Fruit fly (Drosophila melanogaster) whole organism, embryonic: Measurements from ENCODE around the gene Phyhd1.

Experiments
- Adf1 ChIP-seq: fragments of 200-800 bp; sonication (Bioruptor generic); IDR thresholded peaks from 2 replicates; pipeline ENCODE4 v1.3.6; 2022; ENCODE audit warnings: missing biosample characterization, missing genetic modification characterization
- Atf-2 ChIP-seq: fragments of 200-800 bp; sonication (Bioruptor generic); optimal IDR thresholded peaks from 2 replicates; lab custom pipeline; 2016; ENCODE audit warnings: missing biosample characterization, missing genetic modification characterization
- Atf3 ChIP-seq: fragments of 200-800 bp; sonication (Bioruptor generic); optimal IDR thresholded peaks from 3 replicates; lab custom pipeline; 2016; ENCODE audit warnings: missing biosample characterization, missing genetic modification characterization
- CG12219 ChIP-seq: fragments of 200-800 bp; sonication (Bioruptor generic); optimal IDR thresholded peaks from 3 replicates; lab custom pipeline; 2018; ENCODE audit warnings: missing biosample characterization, mild to moderate bottlenecking, missing genetic modification characterization
- CG1233 ChIP-seq: fragments of 200-800 bp; sonication (Bioruptor generic); optimal IDR thresholded peaks from 4 replicates; lab custom pipeline; 2018; ENCODE audit warnings: missing biosample characterization, mild to moderate bottlenecking, missing genetic modification characterization
- CG12769 ChIP-seq: fragments of 200-800 bp; sonication (Bioruptor generic); optimal IDR thresholded peaks from 2 replicates; lab custom pipeline; 2019; ENCODE audit warnings: missing biosample characterization, mild to moderate bottlenecking, missing genetic modification characterization, moderate library complexity
- CG13624 ChIP-seq: fragments of 200-800 bp; sonication (Bioruptor generic); optimal IDR thresholded peaks from 2 replicates; lab custom pipeline; 2016; ENCODE audit warnings: missing biosample characterization, missing genetic modification characterization
- CG15011 ChIP-seq: fragments of 200-800 bp; sonication (Bioruptor generic); optimal IDR thresholded peaks from 3 replicates; lab custom pipeline; 2018; ENCODE audit warnings: missing biosample characterization, mild to moderate bottlenecking, missing genetic modification characterization
- CG15073 ChIP-seq: fragments of 200-800 bp; sonication (Bioruptor generic); optimal IDR thresholded peaks from 2 replicates; lab custom pipeline; 2016; ENCODE audit warnings: missing biosample characterization, missing genetic modification characterization
- CG16813 ChIP-seq: fragments of 200-800 bp; sonication (Bioruptor generic); IDR thresholded peaks from 3 replicates; pipeline ENCODE4 v1.3.6; 2022; ENCODE audit warnings: missing biosample characterization, missing genetic modification characterization; ENCODE audit not compliant: partially characterized antibody
- CG2889 ChIP-seq: fragments of 200-800 bp; sonication (Bioruptor generic); IDR thresholded peaks from 3 replicates; pipeline ENCODE4 v1.3.6; 2022; ENCODE audit warnings: missing biosample characterization, missing genetic modification characterization
- CG31388 ChIP-seq: fragments of 200-800 bp; sonication (Bioruptor generic); optimal IDR thresholded peaks from 2 replicates; lab custom pipeline; 2016; ENCODE audit warnings: missing biosample characterization, missing genetic modification characterization
- CG3281 ChIP-seq: fragments of 200-800 bp; sonication (Bioruptor generic); optimal IDR thresholded peaks from 3 replicates; lab custom pipeline; 2017; ENCODE audit warnings: missing biosample characterization, mild to moderate bottlenecking, missing genetic modification characterization
- CG3838 ChIP-seq: fragments of 200-800 bp; sonication (Bioruptor generic); optimal IDR thresholded peaks from 3 replicates; lab custom pipeline; 2016; ENCODE audit warnings: missing biosample characterization, missing genetic modification characterization
- CG4820 ChIP-seq: fragments of 200-800 bp; sonication (Bioruptor generic); optimal IDR thresholded peaks from 3 replicates; lab custom pipeline; 2016; ENCODE audit warnings: missing biosample characterization, missing genetic modification characterization
- CG5953 ChIP-seq: fragments of 200-800 bp; sonication (Bioruptor generic); IDR thresholded peaks from 2 replicates; pipeline ENCODE4 v1.3.6; 2022; ENCODE audit warnings: missing biosample characterization, missing genetic modification characterization
- CG7271 ChIP-seq: fragments of 200-800 bp; sonication (Bioruptor generic); optimal IDR thresholded peaks from 2 replicates; lab custom pipeline; 2018; ENCODE audit warnings: missing biosample characterization, mild to moderate bottlenecking, missing genetic modification characterization, moderate library complexity
- CG7372 ChIP-seq: fragments of 200-800 bp; sonication (Bioruptor generic); IDR thresholded peaks from 2 replicates; pipeline ENCODE4 v1.3.6; 2022; ENCODE audit warnings: missing biosample characterization, missing genetic modification characterization
- CHES-1-like ChIP-seq: fragments of 200-800 bp; sonication (Bioruptor generic); optimal IDR thresholded peaks from 2 replicates; lab custom pipeline; 2016; ENCODE audit warnings: missing biosample characterization, missing genetic modification characterization
- Camta ChIP-seq: fragments of 200-800 bp; sonication (Bioruptor generic); optimal IDR thresholded peaks from 2 replicates; lab custom pipeline; 2016; ENCODE audit warnings: missing biosample characterization, missing genetic modification characterization
- D19A ChIP-seq: fragments of 200-800 bp; optimal IDR thresholded peaks from 3 replicates; lab custom pipeline; 2019; ENCODE audit warnings: missing biosample characterization, mild to moderate bottlenecking, missing genetic modification characterization, moderate library complexity
- Dp ChIP-seq: fragments of 200-800 bp; sonication (Bioruptor generic); optimal IDR thresholded peaks from 2 replicates; lab custom pipeline; 2018; ENCODE audit warnings: missing biosample characterization, mild to moderate bottlenecking, missing genetic modification characterization, moderate library complexity
- Ets97D ChIP-seq: fragments of 200-800 bp; sonication (Bioruptor generic); optimal IDR thresholded peaks from 3 replicates; lab custom pipeline; 2016; ENCODE audit warnings: missing biosample characterization, missing genetic modification characterization
- Hand ChIP-seq: fragments of 200-800 bp; sonication (Bioruptor generic); optimal IDR thresholded peaks from 2 replicates; lab custom pipeline; 2017; ENCODE audit warnings: mild to moderate bottlenecking, missing biosample characterization, missing genetic modification reagents, missing genetic modification characterization
- Meics ChIP-seq: fragments of 200-800 bp; sonication (Bioruptor generic); optimal IDR thresholded peaks from 2 replicates; lab custom pipeline; 2017; ENCODE audit warnings: missing biosample characterization, mild to moderate bottlenecking, missing genetic modification characterization
- Myb ChIP-seq: fragments of 200-800 bp; sonication (Bioruptor generic); optimal IDR thresholded peaks from 2 replicates; lab custom pipeline; 2016; ENCODE audit warnings: missing biosample characterization, missing genetic modification characterization
- NFAT ChIP-seq: fragments of 200-800 bp; sonication (Bioruptor generic); IDR thresholded peaks from 2 replicates; pipeline ENCODE4 v1.3.6; 2022; ENCODE audit warnings: missing biosample characterization, missing genetic modification characterization
- Rfx ChIP-seq: fragments of 200-800 bp; sonication (Bioruptor generic); IDR thresholded peaks from 2 replicates; pipeline ENCODE4 v1.3.6; 2022; ENCODE audit warnings: missing biosample characterization, missing genetic modification characterization
- Sox100B ChIP-seq: fragments of 200-800 bp; sonication (Bioruptor generic); optimal IDR thresholded peaks from 3 replicates; lab custom pipeline; 2018; ENCODE audit warnings: missing biosample characterization, mild to moderate bottlenecking, missing genetic modification characterization
- Usf ChIP-seq: fragments of 200-800 bp; sonication (Bioruptor generic); optimal IDR thresholded peaks from 2 replicates; lab custom pipeline; 2017; ENCODE audit warnings: missing genotype, missing biosample characterization, missing genetic modification characterization
- Xrp1 ChIP-seq: fragments of 200-800 bp; sonication (Bioruptor generic); IDR thresholded peaks from 2 replicates; pipeline ENCODE4 v1.3.6; 2022; ENCODE audit warnings: missing biosample characterization, missing genetic modification characterization
- aop ChIP-seq: fragments of 200-800 bp; sonication (Bioruptor generic); IDR thresholded peaks from 2 replicates; pipeline ENCODE4 v1.3.6; 2022; ENCODE audit warnings: missing biosample characterization, missing genetic modification characterization
- az2 ChIP-seq: fragments of 200-800 bp; sonication (Bioruptor generic); optimal IDR thresholded peaks from 3 replicates; lab custom pipeline; 2016; ENCODE audit warnings: missing biosample characterization, missing genetic modification characterization
- bab2 ChIP-seq: fragments of 200-800 bp; sonication (Bioruptor generic); optimal IDR thresholded peaks from 2 replicates; lab custom pipeline; 2016; ENCODE audit warnings: missing biosample characterization, missing genetic modification characterization
- chinmo ChIP-seq: fragments of 200-800 bp; sonication (Bioruptor generic); IDR thresholded peaks from 4 replicates; pipeline ENCODE4 v1.3.6; 2022; ENCODE audit warnings: missing biosample characterization, missing genetic modification characterization; ENCODE audit not compliant: partially characterized antibody
- dm ChIP-seq: fragments of 200-800 bp; sonication (Bioruptor generic); optimal IDR thresholded peaks from 3 replicates; lab custom pipeline; 2016; ENCODE audit warnings: missing biosample characterization, missing genetic modification characterization
- dmrt99B ChIP-seq: fragments of 200-800 bp; sonication (Bioruptor generic); optimal IDR thresholded peaks from 2 replicates; lab custom pipeline; 2018; ENCODE audit warnings: missing biosample characterization, mild to moderate bottlenecking, missing genetic modification characterization, moderate library complexity
- gem ChIP-seq: fragments of 200-800 bp; sonication (Bioruptor generic); optimal IDR thresholded peaks from 2 replicates; lab custom pipeline; 2019; ENCODE audit warnings: missing biosample characterization, mild to moderate bottlenecking, missing genetic modification characterization, moderate library complexity
- jumu ChIP-seq: fragments of 200-800 bp; sonication (Bioruptor generic); optimal IDR thresholded peaks from 3 replicates; lab custom pipeline; 2016; ENCODE audit warnings: missing biosample characterization, missing genetic modification characterization
- kah ChIP-seq: fragments of 200-800 bp; sonication (Bioruptor generic); optimal IDR thresholded peaks from 2 replicates; lab custom pipeline; 2018; ENCODE audit warnings: missing biosample characterization, mild to moderate bottlenecking, missing genetic modification characterization
- onecut ChIP-seq: fragments of 200-800 bp; sonication (Bioruptor generic); IDR thresholded peaks from 2 replicates; pipeline ENCODE4 v1.3.6; 2022; ENCODE audit warnings: missing biosample characterization, missing genetic modification characterization
- pho ChIP-seq: fragments of 200-800 bp; sonication (Bioruptor generic); optimal IDR thresholded peaks from 2 replicates; lab custom pipeline; 2016; ENCODE audit warnings: missing biosample characterization, missing genetic modification characterization
- run ChIP-seq: fragments of 200-800 bp; sonication (Bioruptor generic); optimal IDR thresholded peaks from 3 replicates; lab custom pipeline; 2018; ENCODE audit warnings: missing biosample characterization, mild to moderate bottlenecking, missing genetic modification characterization
- schlank ChIP-seq: fragments of 200-800 bp; sonication (Bioruptor generic); optimal IDR thresholded peaks from 2 replicates; lab custom pipeline; 2018; ENCODE audit warnings: missing biosample characterization, mild to moderate bottlenecking, missing genetic modification characterization
- sd ChIP-seq: fragments of 200-800 bp; sonication (Bioruptor generic); optimal IDR thresholded peaks from 3 replicates; lab custom pipeline; 2018; ENCODE audit warnings: missing biosample characterization, mild to moderate bottlenecking, missing genetic modification characterization, moderate library complexity
- slou ChIP-seq: fragments of 200-800 bp; sonication (Bioruptor generic); optimal IDR thresholded peaks from 3 replicates; lab custom pipeline; 2016; ENCODE audit warnings: missing biosample characterization, missing genetic modification characterization
- slp2 ChIP-seq: fragments of 200-800 bp; sonication (Bioruptor generic); optimal IDR thresholded peaks from 2 replicates; lab custom pipeline; 2016; ENCODE audit warnings: missing biosample characterization, missing genetic modification characterization
- so ChIP-seq: fragments of 200-800 bp; sonication (Bioruptor generic); IDR thresholded peaks from 3 replicates; pipeline ENCODE4 v1.3.6; 2022; ENCODE audit warnings: missing biosample characterization, missing genetic modification characterization
- sob ChIP-seq: fragments of 200-800 bp; sonication (Bioruptor generic); IDR thresholded peaks from 2 replicates; pipeline ENCODE4 v1.3.6; 2022; ENCODE audit warnings: missing biosample characterization, missing genetic modification characterization
- tgo ChIP-seq: fragments of 200-800 bp; sonication (Bioruptor generic); IDR thresholded peaks from 3 replicates; pipeline ENCODE4 v1.3.6; 2022; ENCODE audit warnings: missing biosample characterization, missing genetic modification characterization
- vnd ChIP-seq: fragments of 200-800 bp; sonication (Bioruptor generic); IDR thresholded peaks from 3 replicates; pipeline ENCODE4 v1.3.6; 2022; ENCODE audit warnings: missing biosample characterization, missing genetic modification characterization; ENCODE audit not compliant: partially characterized antibody
- zen ChIP-seq: fragments of 200-800 bp; sonication (Bioruptor generic); optimal IDR thresholded peaks from 3 replicates; lab custom pipeline; 2018; ENCODE audit warnings: missing biosample characterization, mild to moderate bottlenecking, missing genetic modification characterization, moderate library complexity
- zfh2 ChIP-seq: fragments of 200-800 bp; sonication (Bioruptor generic); optimal IDR thresholded peaks from 2 replicates; lab custom pipeline; 2016; ENCODE audit warnings: missing biosample characterization, missing genetic modification characterization

Gene Phyhd1

DNA sequence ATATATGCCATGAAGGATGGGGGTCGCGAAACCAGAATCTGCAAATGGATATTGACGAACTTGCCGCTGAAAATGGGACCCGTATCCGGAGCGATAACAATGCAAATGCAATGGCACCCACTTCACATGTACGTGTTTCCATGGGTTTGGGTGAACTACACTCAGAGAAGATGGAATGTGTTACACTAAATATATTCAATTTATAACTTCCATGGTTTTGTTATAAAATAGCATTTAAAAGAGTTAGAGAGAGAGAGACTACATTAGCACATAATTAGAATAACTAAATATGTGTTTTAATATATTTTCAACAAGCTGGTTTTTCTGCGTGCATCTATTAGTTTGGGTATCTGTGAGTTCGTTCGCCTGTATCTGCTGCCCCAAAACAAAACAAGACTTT is 52.5 kb downstream of the Phyhd1 start (continued):
- TF ChIP-seq CG3838 (GFP tag; lab: Kevin White, UChicago) (no peak), CG3281 (GFP tag; lab: Kevin White, UChicago) (no peak), dmrt99B (peak; percentile 52), slou (GFP tag; lab: Kevin White, UChicago) (no peak), run (tag; lab: Kevin White, UChicago) (no peak), kah (GFP tag; lab: Kevin White, UChicago) (no peak), CG15073 (no peak), Camta (GFP tag; lab: Kevin White, UChicago) (no peak), az2 (peak; percentile 47), CG5953 (GFP tag; lab: Robert Waterston, UW) (no peak), CG2889 (no peak), zen (tag; lab: Kevin White, UChicago) (peak; percentile 65), gem (tag; lab: Kevin White, UChicago) (peak; percentile 67), pho (GFP tag; lab: Kevin White, UChicago) (no peak), Sox100B (GFP tag; lab: Kevin White, UChicago) (no peak), CG4820 (GFP tag; lab: Kevin White, UChicago) (peak; percentile 57), CHES-1-like (no peak), Rfx (GFP tag; lab: Robert Waterston, UW) (no peak), jumu (GFP tag; lab: Kevin White, UChicago) (no peak), bab2 (GFP tag; lab: Kevin White, UChicago) (no peak), sob (GFP tag; lab: Robert Waterston, UW) (no peak), sd (tag; lab: Kevin White, UChicago) (no peak), Meics (GFP tag; lab: Kevin White, UChicago) (no peak), CG15011 (no peak), Hand (GFP tag; lab: Kevin White, UChicago) (no peak), so (GFP tag; lab: Robert Waterston, UW) (0 out of 3 replicates have a peak, but pooled peaks have one; percentile 30), CG1233 (GFP tag; lab: Kevin White, UChicago) (no peak), CG13624 (GFP tag; lab: Kevin White, UChicago) (no peak), CG7271 (tag; lab: Kevin White, UChicago) (no peak), Myb (no peak), Usf (GFP tag; lab: Kevin White, UChicago) (no peak), Atf3 (peak; percentile 23), Xrp1 (GFP tag; lab: Robert Waterston, UW) (peak; percentile 83), tgo (GFP tag; lab: Robert Waterston, UW) (peak; percentile 44; the same call in 2 of the 3 replicates), schlank (tag; lab: Kevin White, UChicago) (no peak), CG12219 (GFP tag; lab: Kevin White, UChicago) (no peak), zfh2 (GFP tag; lab: Kevin White, UChicago) (no peak), aop (GFP tag; lab: Robert Waterston, UW) (no peak), D19A (tag; lab: Kevin White, UChicago) (peak; percentile 41), dm (no peak), CG31388 (GFP tag; lab: Kevin White, UChicago) (no peak), CG12769 (tag; lab: Kevin White, UChicago) (no peak), vnd (GFP tag; lab: Robert Waterston, UW) (no peak), Adf1 (GFP tag; lab: Robert Waterston, UW) (no peak), CG16813 (no peak), onecut (no peak), chinmo (no peak), Ets97D (GFP tag; lab: Kevin White, UChicago) (no peak), Dp (GFP tag; lab: Kevin White, UChicago) (no peak), Atf-2 (GFP tag; lab: Kevin White, UChicago) (no peak), CG7372 (GFP tag; lab: Robert Waterston, UW) (no peak), NFAT (GFP tag; lab: Robert Waterston, UW) (no peak), slp2 (GFP tag; lab: Kevin White, UChicago) (no peak)
